Fruit fly (Drosophila melanogaster): ENCODE data around the gene Tim17a2.

DNA sequence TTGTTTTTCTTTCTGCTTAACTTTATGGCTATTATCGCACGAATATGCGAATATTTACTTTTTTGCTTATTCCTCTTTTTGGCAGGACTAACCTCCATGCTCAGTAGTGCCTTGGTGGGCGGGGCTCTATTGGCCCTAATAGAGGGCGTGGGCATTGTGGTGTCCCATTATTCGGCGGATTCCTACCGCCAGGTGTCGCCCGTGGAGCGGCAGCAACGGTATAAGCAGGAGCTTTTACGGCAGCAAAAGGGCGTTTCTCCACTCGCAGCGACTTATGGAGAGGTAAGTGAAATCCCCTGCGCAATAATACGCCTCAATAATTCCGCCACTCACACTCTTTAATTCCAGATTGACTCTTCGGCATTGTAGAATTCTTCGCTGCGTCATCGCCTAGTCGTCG lies 38.1 kb upstream of the Tim17a2 start:
- TF ChIP-seq CG8478 (optimal IDR thresholded peaks at IDR 0.05), result no peak
- TF ChIP-seq CTCF (optimal IDR thresholded peaks at IDR 0.05), result peak; percentile 88 to 93

All from S2 (cell line).